Worm (Caenorhabditis elegans) whole organism, L4 larva: ENCODE results near the gene Y94H6A.3.

ENCODE experiments used
- D1046.2 ChIP-seq: fragments of 200-800 bp; sonication (Bioruptor generic); IDR thresholded peaks from 2 replicates; pipeline ENCODE4 v1.3.6; 2022; ENCODE audit warnings: missing genetic modification characterization, missing compliant biosample characterization
- F44E2.7 ChIP-seq: fragments of 200-800 bp; sonication (Bioruptor generic); IDR thresholded peaks from 2 replicates; pipeline ENCODE4 v2.1.2; 2022; ENCODE audit warnings: missing genetic modification characterization, missing compliant biosample characterization
- T20F7.1 ChIP-seq: fragments of 200-800 bp; sonication (Bioruptor generic); optimal IDR thresholded peaks from 2 replicates; lab custom pipeline; 2018; ENCODE audit warnings: mild to moderate bottlenecking, missing genetic modification characterization, missing compliant biosample characterization
- T26A8.4 ChIP-seq: fragments of 200-800 bp; sonication (Bioruptor generic); IDR thresholded peaks from 2 replicates; pipeline ENCODE4 v1.3.6; 2022; ENCODE audit warnings: missing genetic modification characterization, missing compliant biosample characterization
- Y75B8A.6 ChIP-seq: fragments of 200-800 bp; sonication (Bioruptor generic); IDR thresholded peaks from 2 replicates; pipeline ENCODE4 v1.3.6; 2022; ENCODE audit warnings: missing genetic modification reagents, missing genetic modification characterization, missing compliant biosample characterization
- ZK546.5 ChIP-seq, 2 experiments: sonication (generic microtip); optimal IDR thresholded peaks; 2 replicates each; lab custom pipeline; 2017; ENCODE audit warnings: missing biosample characterization in 2 of 2, missing genetic modification characterization in 2 of 2
- aha-1 ChIP-seq: fragments of 150-350 bp; peaks from one replicate; lab custom pipeline; 2014; ENCODE audit warnings: missing biosample characterization, missing genetic modification characterization
- aly-2 ChIP-seq: sonication (generic microtip); optimal IDR thresholded peaks from 2 replicates; lab custom pipeline; 2018; ENCODE audit warnings: missing biosample characterization, missing genetic modification characterization
- ama-1 ChIP-seq: fragments of 150-350 bp; optimal IDR thresholded peaks from 2 replicates; lab custom pipeline; 2014; ENCODE audit warnings: inconsistent platforms, mixed read lengths
- ceh-20 ChIP-seq: fragments of 200-800 bp; sonication (Bioruptor generic); IDR thresholded peaks from 2 replicates; pipeline ENCODE4 v1.3.6; 2022; ENCODE audit warnings: missing genetic modification reagents, missing genetic modification characterization, missing compliant biosample characterization
- ceh-28 ChIP-seq: fragments of 150-350 bp; optimal IDR thresholded peaks from 2 replicates; lab custom pipeline; 2014; ENCODE audit warnings: missing biosample characterization, missing genetic modification reagents, missing genetic modification characterization
- ceh-44 ChIP-seq: fragments of 200-800 bp; sonication (Bioruptor generic); IDR thresholded peaks from 2 replicates; pipeline ENCODE4 v1.3.6; 2022; ENCODE audit warnings: missing genetic modification reagents, missing genetic modification characterization, missing compliant biosample characterization
- ceh-82 ChIP-seq: sonication (generic microtip); optimal IDR thresholded peaks from 2 replicates; lab custom pipeline; 2017; ENCODE audit warnings: missing biosample characterization, missing genetic modification characterization
- cey-2 ChIP-seq: sonication (generic microtip); optimal IDR thresholded peaks from 3 replicates; lab custom pipeline; 2017; ENCODE audit warnings: missing genetic modification characterization, mild to moderate bottlenecking, missing compliant biosample characterization, antibody characterized with exemption, borderline replicate concordance; ENCODE audit not compliant: insufficient read depth
- ctbp-1 ChIP-seq: fragments of 200-800 bp; sonication (Bioruptor generic); IDR thresholded peaks from 2 replicates; pipeline ENCODE4 v1.3.6; 2022; ENCODE audit warnings: missing genetic modification reagents, missing genetic modification characterization, missing compliant biosample characterization
- daf-12 ChIP-seq: fragments of 150-350 bp; optimal IDR thresholded peaks from 2 replicates; lab custom pipeline; 2014; ENCODE audit warnings: missing biosample characterization, missing genetic modification reagents, missing genetic modification characterization
- daf-16 ChIP-seq, 3 experiments: sonication (generic microtip); optimal IDR thresholded peaks; 2 replicates each; lab custom pipeline; 2016 to 2017; ENCODE audit warnings: missing genetic modification characterization in 3 of 3, missing genetic modification reagents in 3 of 3, mild to moderate bottlenecking in 2 of 3, missing compliant biosample characterization in 2 of 3, missing biosample characterization in 1 of 3, moderate library complexity in 1 of 3
- daf-19 ChIP-seq: fragments of 200-800 bp; sonication (Bioruptor generic); conservative IDR thresholded peaks from 2 replicates; pipeline ENCODE4 v1.3.6; 2022; ENCODE audit warnings: missing genetic modification characterization, missing compliant biosample characterization
- daf-8 ChIP-seq: fragments of 200-800 bp; sonication (Bioruptor generic); IDR thresholded peaks from 2 replicates; pipeline ENCODE4 v1.3.6; 2022; ENCODE audit warnings: missing genetic modification characterization, missing compliant biosample characterization
- dmd-6 ChIP-seq: fragments of 200-800 bp; sonication (Bioruptor generic); IDR thresholded peaks from 2 replicates; pipeline ENCODE4 v1.3.6; 2022; ENCODE audit warnings: missing genetic modification reagents, missing genetic modification characterization, missing compliant biosample characterization
- duxl-1 ChIP-seq: sonication (generic microtip); optimal IDR thresholded peaks from 2 replicates; lab custom pipeline; 2016; ENCODE audit warnings: mild to moderate bottlenecking, missing genetic modification characterization, moderate library complexity, missing compliant biosample characterization; ENCODE audit not compliant: poor library complexity
- dve-1 ChIP-seq: sonication (generic microtip); optimal IDR thresholded peaks from 2 replicates; lab custom pipeline; 2017; ENCODE audit warnings: antibody characterized with exemption, mild to moderate bottlenecking, missing genetic modification characterization, missing compliant biosample characterization; ENCODE audit not compliant: insufficient read depth
- egl-43 ChIP-seq: fragments of 200-800 bp; sonication (Bioruptor generic); IDR thresholded peaks from 2 replicates; pipeline ENCODE4 v1.3.6; 2022; ENCODE audit warnings: missing genetic modification reagents, missing genetic modification characterization, missing compliant biosample characterization
- fkh-10 ChIP-seq: fragments of 150-350 bp; optimal IDR thresholded peaks from 2 replicates; lab custom pipeline; 2014; ENCODE audit warnings: missing biosample characterization, missing genetic modification reagents, missing genetic modification characterization
- gei-8 ChIP-seq: fragments of 200-800 bp; sonication (Bioruptor generic); optimal IDR thresholded peaks from 2 replicates; lab custom pipeline; 2018; ENCODE audit warnings: mild to moderate bottlenecking, missing genetic modification characterization, missing compliant biosample characterization
- hif-1 ChIP-seq, 2 experiments: sonication (generic microtip); optimal IDR thresholded peaks; 2 replicates each; lab custom pipeline; 2016 to 2017; ENCODE audit warnings: missing compliant biosample characterization in 2 of 2, missing genetic modification characterization in 2 of 2, missing genetic modification reagents in 2 of 2, missing genotype in 2 of 2, mild to moderate bottlenecking in 1 of 2
- hlh-30 ChIP-seq: sonication (generic microtip); optimal IDR thresholded peaks from 2 replicates; lab custom pipeline; 2017; ENCODE audit warnings: antibody characterized with exemption, mild to moderate bottlenecking, missing genetic modification characterization, missing compliant biosample characterization; ENCODE audit not compliant: insufficient read depth
- jun-1 ChIP-seq: fragments of 150-350 bp; optimal IDR thresholded peaks from 2 replicates; lab custom pipeline; 2014; ENCODE audit warnings: missing biosample characterization, missing genetic modification reagents, missing genetic modification characterization
- lim-7 ChIP-seq: fragments of 200-800 bp; sonication (Bioruptor generic); IDR thresholded peaks from 2 replicates; pipeline ENCODE4 v1.3.6; 2022; ENCODE audit warnings: missing genetic modification characterization, missing compliant biosample characterization
- lin-1 ChIP-seq: fragments of 200-800 bp; sonication (Bioruptor generic); IDR thresholded peaks from 2 replicates; pipeline ENCODE4 v1.3.6; 2022; ENCODE audit warnings: missing genetic modification reagents, missing genetic modification characterization, missing compliant biosample characterization
- lin-13 ChIP-seq: fragments of 150-350 bp; optimal IDR thresholded peaks from 2 replicates; lab custom pipeline; 2014; ENCODE audit warnings: missing biosample characterization, missing genetic modification reagents, missing genetic modification characterization
- lin-29 ChIP-seq: fragments of 200-800 bp; sonication (Bioruptor generic); IDR thresholded peaks from 2 replicates; pipeline ENCODE4 v1.3.6; 2022; ENCODE audit warnings: missing genetic modification reagents, missing genetic modification characterization, missing compliant biosample characterization
- madf-9 ChIP-seq: fragments of 200-800 bp; sonication (Bioruptor generic); conservative IDR thresholded peaks from 2 replicates; pipeline ENCODE4 v1.3.6; 2022; ENCODE audit warnings: missing genetic modification reagents, missing genetic modification characterization, missing compliant biosample characterization
- mdt-29 ChIP-seq: fragments of 200-800 bp; sonication (Bioruptor generic); IDR thresholded peaks from 2 replicates; pipeline ENCODE4 v1.3.6; 2022; ENCODE audit warnings: missing genetic modification reagents, missing genetic modification characterization, missing compliant biosample characterization
- mep-1 ChIP-seq: fragments of 150-350 bp; sonication (generic microtip); optimal IDR thresholded peaks from 3 replicates; lab custom pipeline; 2014; ENCODE audit warnings: missing biosample characterization, missing genetic modification characterization
- mes-2 ChIP-seq: sonication (generic microtip); optimal IDR thresholded peaks from 2 replicates; lab custom pipeline; 2016; ENCODE audit warnings: missing genotype, mild to moderate bottlenecking, missing genetic modification characterization, missing compliant biosample characterization; ENCODE audit not compliant: poor library complexity, severe bottlenecking
- mxl-2 ChIP-seq: fragments of 200-800 bp; sonication (Bioruptor generic); conservative IDR thresholded peaks from 2 replicates; pipeline ENCODE4 v1.3.6; 2022; ENCODE audit warnings: missing genetic modification reagents, missing genetic modification characterization, missing compliant biosample characterization
- nhr-10 ChIP-seq: fragments of 150-350 bp; optimal IDR thresholded peaks from 2 replicates; lab custom pipeline; 2014; ENCODE audit warnings: missing biosample characterization, missing genetic modification characterization
- nhr-11 ChIP-seq: fragments of 150-350 bp; optimal IDR thresholded peaks from 2 replicates; lab custom pipeline; 2014; ENCODE audit warnings: missing biosample characterization, missing genetic modification characterization
- nhr-237 ChIP-seq: sonication (generic microtip); optimal IDR thresholded peaks from 2 replicates; lab custom pipeline; 2017; ENCODE audit warnings: missing biosample characterization, missing genetic modification characterization
- set-16 ChIP-seq: fragments of 200-800 bp; sonication (Bioruptor generic); IDR thresholded peaks from 2 replicates; pipeline ENCODE4 v1.3.6; 2022; ENCODE audit warnings: missing genetic modification reagents, missing genetic modification characterization, missing compliant biosample characterization
- skn-1 ChIP-seq: fragments of 150-350 bp; optimal IDR thresholded peaks from 2 replicates; lab custom pipeline; 2014; ENCODE audit warnings: missing biosample characterization, missing genetic modification characterization
- snpc-4 ChIP-seq: fragments of 150-350 bp; optimal IDR thresholded peaks from 2 replicates; lab custom pipeline; 2014; ENCODE audit warnings: missing biosample characterization, missing genetic modification characterization
- spr-1 ChIP-seq: sonication (generic microtip); optimal IDR thresholded peaks from 2 replicates; lab custom pipeline; 2016; ENCODE audit warnings: mild to moderate bottlenecking, missing genetic modification characterization, missing compliant biosample characterization
- tag-97 ChIP-seq: fragments of 200-800 bp; sonication (Bioruptor generic); IDR thresholded peaks from 2 replicates; pipeline ENCODE4 v1.3.6; 2022; ENCODE audit warnings: missing genetic modification characterization, missing compliant biosample characterization
- unc-62 ChIP-seq, 3 experiments: fragments of 150-350 bp in 1 of 3; sonication (generic microtip); optimal IDR thresholded peaks in 2 of 3; peaks in 1 of 3; 1 replicate in 1 of 3; 2 replicates in 2 of 3; lab custom pipeline; 2014 to 2017; ENCODE audit warnings: missing biosample characterization in 3 of 3, missing genetic modification characterization in 3 of 3, missing genetic modification reagents in 3 of 3, missing genotype in 1 of 3
- vab-7 ChIP-seq: fragments of 200-800 bp; sonication (Bioruptor generic); IDR thresholded peaks from 2 replicates; pipeline ENCODE4 v1.3.6; 2022; ENCODE audit warnings: missing genetic modification reagents, missing genetic modification characterization, missing compliant biosample characterization
- zfp-3 ChIP-seq: fragments of 200-800 bp; sonication (Bioruptor generic); conservative IDR thresholded peaks from 2 replicates; pipeline ENCODE4 v1.3.6; 2022; ENCODE audit warnings: missing genetic modification reagents, missing genetic modification characterization, missing compliant biosample characterization
- zip-11 ChIP-seq: fragments of 200-800 bp; sonication (Bioruptor generic); IDR thresholded peaks from 2 replicates; pipeline ENCODE4 v1.3.6; 2022; ENCODE audit warnings: missing genetic modification characterization, missing compliant biosample characterization
- ztf-7 ChIP-seq: fragments of 150-350 bp; optimal IDR thresholded peaks from 2 replicates; lab custom pipeline; 2014; ENCODE audit warnings: missing biosample characterization, missing genetic modification characterization

Gene Y94H6A.3

DNA sequence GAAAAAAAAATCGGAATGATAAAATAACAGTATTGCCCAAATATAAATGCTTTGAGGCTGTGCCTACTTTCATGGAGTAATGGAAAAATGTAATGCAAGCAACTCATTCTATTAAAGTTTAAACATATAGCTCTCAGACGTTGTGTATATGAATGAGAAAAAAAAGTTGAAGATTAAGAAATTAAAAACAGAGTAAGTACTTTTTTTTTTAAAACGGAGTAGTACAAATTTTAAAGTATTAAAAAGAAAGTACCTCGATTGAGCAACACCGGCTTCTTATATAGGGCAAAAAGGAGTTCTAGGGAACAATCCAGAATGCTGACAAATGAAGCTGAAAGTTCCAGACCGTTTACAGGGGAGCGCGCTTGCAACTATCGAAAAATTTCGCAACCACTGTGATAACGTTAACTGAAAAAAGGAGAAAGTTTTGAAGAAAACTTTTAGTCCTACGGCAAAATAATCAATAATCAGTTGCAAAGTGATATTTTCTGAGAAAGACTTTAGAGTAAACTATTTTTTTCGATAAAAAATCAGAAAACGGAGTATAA lies 34.9 kb downstream of the Y94H6A.3 start:
- TF ChIP-seq jun-1 (tag; lab: Kevin White, UChicago) = no peak
- TF ChIP-seq mep-1 (tag; lab: Kevin White, UChicago) = peak; percentile 61
- no peak for TF ChIP-seq snpc-4 (tag; lab: Kevin White, UChicago)
- no peak for TF ChIP-seq vab-7
- TF ChIP-seq mdt-29 = peak; percentile 46; the same call in 1 of the 2 replicates
- no peak for TF ChIP-seq ceh-20 (GFP tag; lab: Robert Waterston, UW)
- TF ChIP-seq lim-7 (GFP tag; lab: Robert Waterston, UW) = no peak
- TF ChIP-seq nhr-10 (tag; lab: Kevin White, UChicago) = no peak
- no peak for TF ChIP-seq fkh-10
- TF ChIP-seq nhr-11 (tag; lab: Kevin White, UChicago) = no peak
- TF ChIP-seq ceh-44 = no peak
- no peak for TF ChIP-seq duxl-1 (tag; lab: Kevin White, UChicago)
- no peak for TF ChIP-seq daf-12 (tag; lab: Kevin White, UChicago)
- no peak for TF ChIP-seq egl-43 (GFP tag; lab: Robert Waterston, UW)
- no peak for TF ChIP-seq zfp-3 (GFP tag; lab: Robert Waterston, UW)
- TF ChIP-seq tag-97 (GFP tag; lab: Robert Waterston, UW) = no peak
- no peak for TF ChIP-seq aha-1 (tag; lab: Kevin White, UChicago)
- TF ChIP-seq gei-8 (GFP tag; lab: Kevin White, UChicago) = no peak
- TF ChIP-seq ztf-7 (tag; lab: Kevin White, UChicago) = no peak
- TF ChIP-seq lin-13 (GFP tag; lab: Kevin White, UChicago) = peak; percentile 77
- no peak for TF ChIP-seq spr-1
- TF ChIP-seq F44E2.7 (GFP tag; lab: Robert Waterston, UW) = no peak
- no peak for TF ChIP-seq lin-29
- TF ChIP-seq hlh-30 (tag; lab: Kevin White, UChicago) = peak; percentile 29
- peak; percentile 40 for TF ChIP-seq mes-2 (tag; lab: Kevin White, UChicago)
- TF ChIP-seq ZK546.5 (tag; optimal IDR thresholded peaks at IDR 0.05; lab: Kevin White, UChicago) = no peak
- no peak for TF ChIP-seq daf-8
- no peak for TF ChIP-seq ctbp-1 (GFP tag; lab: Robert Waterston, UW)
- peak; percentile 48 for TF ChIP-seq T20F7.1 (GFP tag; lab: Kevin White, UChicago)
- TF ChIP-seq cey-2 (tag; lab: Kevin White, UChicago) = no peak
- no peak for TF ChIP-seq hif-1 (tag; optimal IDR thresholded peaks at IDR 0.05; lab: Kevin White, UChicago)
- TF ChIP-seq mxl-2 = no peak
- TF ChIP-seq ama-1 = no peak
- no peak for TF ChIP-seq ceh-82
- TF ChIP-seq zip-11 (GFP tag; lab: Robert Waterston, UW) = no peak
- no peak for TF ChIP-seq unc-62 (GFP tag; optimal IDR thresholded peaks at IDR 0.05 in 1 of 2; lab: Kevin White, UChicago)
- no peak for TF ChIP-seq unc-62 (tag; optimal IDR thresholded peaks at IDR 0.05; lab: Kevin White, UChicago)
- TF ChIP-seq ceh-28 (tag; lab: Kevin White, UChicago) = no peak
- TF ChIP-seq skn-1 (tag; lab: Kevin White, UChicago) = no peak
- TF ChIP-seq Y75B8A.6 (GFP tag; lab: Robert Waterston, UW) = no peak
- no peak for TF ChIP-seq set-16 (GFP tag; lab: Robert Waterston, UW)
- 0 out of 2 replicates have a peak, but pooled peaks have one; percentile 20 for TF ChIP-seq T26A8.4 (GFP tag; lab: Robert Waterston, UW)
- TF ChIP-seq nhr-237 (tag; lab: Kevin White, UChicago) = no peak
- no peak for TF ChIP-seq D1046.2
- TF ChIP-seq madf-9 (GFP tag; lab: Robert Waterston, UW) = no peak
- no peak for TF ChIP-seq lin-1 (GFP tag; lab: Robert Waterston, UW)
- no peak for TF ChIP-seq aly-2 (tag; lab: Kevin White, UChicago)
- no peak for TF ChIP-seq daf-16 (GFP tag; optimal IDR thresholded peaks at IDR 0.05; lab: Kevin White, UChicago)
- TF ChIP-seq daf-16 (tag; optimal IDR thresholded peaks at IDR 0.05; lab: Kevin White, UChicago) = peak; percentile 70
- no peak for TF ChIP-seq dmd-6 (GFP tag; lab: Robert Waterston, UW)
- TF ChIP-seq daf-19 = no peak
- peak; percentile 92 for TF ChIP-seq dve-1 (tag; lab: Kevin White, UChicago)
